Fruit fly (Drosophila melanogaster) whole organism, embryonic: Measurements from ENCODE around the gene Jhbp14.

Source experiments
- ATbp ChIP-seq: fragments of 200-800 bp; sonication (Bioruptor generic); optimal IDR thresholded peaks from 2 replicates; lab custom pipeline; 2017; ENCODE audit warnings: missing biosample characterization, mild to moderate bottlenecking, missing genetic modification characterization, missing genetic modification reagents
- B-H2 ChIP-seq: fragments of 200-800 bp; sonication (Bioruptor generic); optimal IDR thresholded peaks from 2 replicates; lab custom pipeline; 2018; ENCODE audit warnings: missing biosample characterization, mild to moderate bottlenecking, missing genetic modification characterization
- Bteb2 ChIP-seq: fragments of 200-800 bp; sonication (Bioruptor generic); optimal IDR thresholded peaks from 2 replicates; lab custom pipeline; 2016; ENCODE audit warnings: missing biosample characterization, missing genetic modification characterization
- CG10209 ChIP-seq: fragments of 200-800 bp; sonication (Bioruptor generic); optimal IDR thresholded peaks from 3 replicates; lab custom pipeline; 2017; ENCODE audit warnings: missing biosample characterization, mild to moderate bottlenecking, missing genetic modification characterization, missing genetic modification reagents
- CG10366 ChIP-seq: fragments of 200-800 bp; sonication (Bioruptor generic); IDR thresholded peaks from 2 replicates; pipeline ENCODE4 v1.3.6; 2022; ENCODE audit warnings: missing biosample characterization, missing genetic modification characterization
- CG10959 ChIP-seq: fragments of 200-800 bp; sonication (Bioruptor generic); IDR thresholded peaks from 2 replicates; pipeline ENCODE4 v1.3.6; 2022; ENCODE audit warnings: missing biosample characterization, missing genetic modification characterization
- CG11723 ChIP-seq: fragments of 200-800 bp; sonication (Bioruptor generic); optimal IDR thresholded peaks from 2 replicates; lab custom pipeline; 2017; ENCODE audit warnings: missing biosample characterization, mild to moderate bottlenecking, missing genetic modification characterization
- CG12104 ChIP-seq: fragments of 200-800 bp; sonication (Bioruptor generic); optimal IDR thresholded peaks from 3 replicates; lab custom pipeline; 2016; ENCODE audit warnings: missing biosample characterization, missing genetic modification characterization
- CG12659 ChIP-seq: fragments of 200-800 bp; sonication (Bioruptor generic); optimal IDR thresholded peaks from 3 replicates; lab custom pipeline; 2017; ENCODE audit warnings: mild to moderate bottlenecking, missing biosample characterization, missing genetic modification reagents, missing genetic modification characterization
- CG13123 ChIP-seq: fragments of 200-800 bp; sonication (Bioruptor generic); optimal IDR thresholded peaks from 2 replicates; lab custom pipeline; 2016; ENCODE audit warnings: missing biosample characterization, missing genetic modification characterization
- CG15011 ChIP-seq: fragments of 200-800 bp; sonication (Bioruptor generic); optimal IDR thresholded peaks from 3 replicates; lab custom pipeline; 2018; ENCODE audit warnings: missing biosample characterization, mild to moderate bottlenecking, missing genetic modification characterization
- CG17385 ChIP-seq: fragments of 200-800 bp; sonication (Bioruptor generic); optimal IDR thresholded peaks from 3 replicates; lab custom pipeline; 2018; ENCODE audit warnings: missing biosample characterization, mild to moderate bottlenecking, missing genetic modification characterization
- CG18476 ChIP-seq: fragments of 200-800 bp; sonication (Bioruptor generic); optimal IDR thresholded peaks from 2 replicates; lab custom pipeline; 2016; ENCODE audit warnings: missing biosample characterization, mild to moderate bottlenecking, missing genetic modification characterization
- CG2712 ChIP-seq: fragments of 200-800 bp; optimal IDR thresholded peaks from 3 replicates; lab custom pipeline; 2019; ENCODE audit warnings: missing biosample characterization, mild to moderate bottlenecking, missing genetic modification characterization, moderate library complexity
- CG34376 ChIP-seq: fragments of 200-800 bp; sonication (Bioruptor generic); optimal IDR thresholded peaks from 2 replicates; lab custom pipeline; 2018; ENCODE audit warnings: missing biosample characterization, mild to moderate bottlenecking, missing genetic modification characterization
- CG3847 ChIP-seq: fragments of 200-800 bp; sonication (Bioruptor generic); IDR thresholded peaks from 2 replicates; pipeline ENCODE4 v1.3.6; 2022; ENCODE audit warnings: missing biosample characterization, missing genetic modification characterization
- CG4424 ChIP-seq: fragments of 200-800 bp; sonication (Bioruptor generic); optimal IDR thresholded peaks from 3 replicates; lab custom pipeline; 2016; ENCODE audit warnings: missing biosample characterization, missing genetic modification characterization
- CG4854 ChIP-seq: fragments of 200-800 bp; sonication (Bioruptor generic); optimal IDR thresholded peaks from 2 replicates; lab custom pipeline; 2016; ENCODE audit warnings: missing biosample characterization, missing genetic modification characterization, inconsistent platforms
- CG5953 ChIP-seq: fragments of 200-800 bp; sonication (Bioruptor generic); IDR thresholded peaks from 2 replicates; pipeline ENCODE4 v1.3.6; 2022; ENCODE audit warnings: missing biosample characterization, missing genetic modification characterization
- CG7786 ChIP-seq: fragments of 200-800 bp; sonication (Bioruptor generic); optimal IDR thresholded peaks from 2 replicates; lab custom pipeline; 2016; ENCODE audit warnings: missing biosample characterization, missing genetic modification characterization
- CoRest ChIP-seq: fragments of 200-800 bp; sonication (Bioruptor generic); optimal IDR thresholded peaks from 3 replicates; lab custom pipeline; 2018; ENCODE audit warnings: missing biosample characterization, mild to moderate bottlenecking, missing genetic modification characterization, moderate library complexity
- Deaf1 ChIP-seq: fragments of 200-800 bp; optimal IDR thresholded peaks from 3 replicates; lab custom pipeline; 2019; ENCODE audit warnings: missing biosample characterization, mild to moderate bottlenecking, missing genetic modification characterization, moderate library complexity
- Dek ChIP-seq: fragments of 200-800 bp; sonication (Bioruptor generic); optimal IDR thresholded peaks from 3 replicates; lab custom pipeline; 2019; ENCODE audit warnings: missing biosample characterization, mild to moderate bottlenecking, missing genetic modification characterization, moderate library complexity
- Dip3 ChIP-seq: fragments of 200-800 bp; sonication (Bioruptor generic); optimal IDR thresholded peaks from 3 replicates; lab custom pipeline; 2016; ENCODE audit warnings: missing biosample characterization, missing genetic modification characterization
- Doc3 ChIP-seq: fragments of 200-800 bp; sonication (Bioruptor generic); IDR thresholded peaks from 3 replicates; pipeline ENCODE4 v1.3.6; 2022; ENCODE audit warnings: missing biosample characterization, missing genetic modification characterization; ENCODE audit not compliant: partially characterized antibody
- HLH54F ChIP-seq: fragments of 200-800 bp; sonication (Bioruptor generic); optimal IDR thresholded peaks from 3 replicates; lab custom pipeline; 2016; ENCODE audit warnings: missing biosample characterization, missing genetic modification characterization
- Jarid2 ChIP-seq: fragments of 200-800 bp; sonication (Bioruptor generic); optimal IDR thresholded peaks from 3 replicates; lab custom pipeline; 2017; ENCODE audit warnings: mild to moderate bottlenecking, missing biosample characterization, missing genetic modification reagents, missing genetic modification characterization
- MTF-1 ChIP-seq: fragments of 200-800 bp; sonication (Bioruptor generic); optimal IDR thresholded peaks from 2 replicates; lab custom pipeline; 2018; ENCODE audit warnings: missing biosample characterization, mild to moderate bottlenecking, missing genetic modification characterization, borderline replicate concordance
- Mrtf ChIP-seq: fragments of 200-800 bp; sonication (Bioruptor generic); IDR thresholded peaks from 3 replicates; pipeline ENCODE4 v1.3.6; 2022; ENCODE audit warnings: missing biosample characterization, missing genetic modification characterization
- Myb ChIP-seq: fragments of 200-800 bp; sonication (Bioruptor generic); optimal IDR thresholded peaks from 2 replicates; lab custom pipeline; 2016; ENCODE audit warnings: missing biosample characterization, missing genetic modification characterization
- Ptx1 ChIP-seq: fragments of 200-800 bp; sonication (Bioruptor generic); IDR thresholded peaks from 2 replicates; pipeline ENCODE4 v1.3.6; 2022; ENCODE audit warnings: missing biosample characterization, missing genetic modification characterization
- Rfx ChIP-seq: fragments of 200-800 bp; sonication (Bioruptor generic); IDR thresholded peaks from 2 replicates; pipeline ENCODE4 v1.3.6; 2022; ENCODE audit warnings: missing biosample characterization, missing genetic modification characterization
- Side ChIP-seq: fragments of 200-800 bp; sonication (Bioruptor generic); optimal IDR thresholded peaks from 2 replicates; lab custom pipeline; 2016; ENCODE audit warnings: missing biosample characterization, missing genetic modification characterization
- Sin3A ChIP-seq: fragments of >200 bp; optimal IDR thresholded peaks from 2 replicates; lab custom pipeline; 2018
- ac ChIP-seq: fragments of 200-800 bp; sonication (Bioruptor generic); optimal IDR thresholded peaks from 3 replicates; lab custom pipeline; 2017; ENCODE audit warnings: missing biosample characterization, mild to moderate bottlenecking, missing genetic modification characterization
- bbx ChIP-seq: fragments of 200-800 bp; sonication (Bioruptor generic); IDR thresholded peaks from 2 replicates; pipeline ENCODE4 v1.3.6; 2022; ENCODE audit warnings: missing biosample characterization, missing genetic modification characterization; ENCODE audit not compliant: partially characterized antibody
- caup ChIP-seq: fragments of 200-800 bp; sonication (Bioruptor generic); optimal IDR thresholded peaks from 3 replicates; lab custom pipeline; 2017; ENCODE audit warnings: missing biosample characterization, mild to moderate bottlenecking, missing genetic modification characterization, moderate library complexity; ENCODE audit not compliant: severe bottlenecking
- cg ChIP-seq: fragments of 200-800 bp; sonication (Bioruptor generic); optimal IDR thresholded peaks from 3 replicates; lab custom pipeline; 2019; ENCODE audit warnings: missing biosample characterization, mild to moderate bottlenecking, missing genetic modification characterization, moderate library complexity
- ci ChIP-seq: fragments of 200-800 bp; sonication (Bioruptor generic); IDR thresholded peaks from 3 replicates; pipeline ENCODE4 v1.3.6; 2022; ENCODE audit warnings: missing biosample characterization, missing genetic modification characterization
- gfzf ChIP-seq: fragments of 200-800 bp; sonication (Bioruptor generic); optimal IDR thresholded peaks from 2 replicates; lab custom pipeline; 2016; ENCODE audit warnings: missing biosample characterization, mild to moderate bottlenecking, missing genetic modification characterization, moderate library complexity
- hb ChIP-seq: fragments of 200-800 bp; sonication (Bioruptor generic); IDR thresholded peaks from 3 replicates; pipeline ENCODE4 v1.3.6; 2022; ENCODE audit warnings: missing biosample characterization, missing genetic modification characterization; ENCODE audit not compliant: partially characterized antibody
- hbn ChIP-seq: fragments of 200-800 bp; sonication (Bioruptor generic); IDR thresholded peaks from 2 replicates; pipeline ENCODE4 v1.3.6; 2022; ENCODE audit warnings: missing biosample characterization, missing genetic modification characterization; ENCODE audit not compliant: partially characterized antibody
- lab ChIP-seq: fragments of 200-800 bp; sonication (Bioruptor generic); optimal IDR thresholded peaks from 3 replicates; lab custom pipeline; 2017; ENCODE audit warnings: missing biosample characterization, missing genetic modification characterization, mild to moderate bottlenecking, moderate library complexity, missing genetic modification reagents
- odd ChIP-seq: fragments of 200-800 bp; sonication (Bioruptor generic); optimal IDR thresholded peaks from 2 replicates; lab custom pipeline; 2017; ENCODE audit warnings: missing biosample characterization, mild to moderate bottlenecking, missing genetic modification characterization
- otp ChIP-seq: fragments of 200-800 bp; sonication (Bioruptor generic); IDR thresholded peaks from 3 replicates; pipeline ENCODE4, ENCODE4 v1.3.6; 2022; ENCODE audit warnings: missing biosample characterization, missing genetic modification characterization
- run ChIP-seq: fragments of 200-800 bp; sonication (Bioruptor generic); optimal IDR thresholded peaks from 3 replicates; lab custom pipeline; 2018; ENCODE audit warnings: missing biosample characterization, mild to moderate bottlenecking, missing genetic modification characterization
- toy ChIP-seq: fragments of 200-800 bp; sonication (Bioruptor generic); IDR thresholded peaks from 2 replicates; pipeline ENCODE4 v1.3.6; 2022; ENCODE audit warnings: missing biosample characterization, missing genetic modification characterization
- trh ChIP-seq: fragments of 200-800 bp; sonication (Bioruptor generic); optimal IDR thresholded peaks from 2 replicates; lab custom pipeline; 2016; ENCODE audit warnings: missing biosample characterization, missing genetic modification characterization
- z ChIP-seq: fragments of 200-800 bp; sonication (Bioruptor generic); IDR thresholded peaks from 3 replicates; pipeline ENCODE4 v1.3.6; 2022; ENCODE audit warnings: missing biosample characterization, missing genetic modification characterization

Gene Jhbp14

DNA sequence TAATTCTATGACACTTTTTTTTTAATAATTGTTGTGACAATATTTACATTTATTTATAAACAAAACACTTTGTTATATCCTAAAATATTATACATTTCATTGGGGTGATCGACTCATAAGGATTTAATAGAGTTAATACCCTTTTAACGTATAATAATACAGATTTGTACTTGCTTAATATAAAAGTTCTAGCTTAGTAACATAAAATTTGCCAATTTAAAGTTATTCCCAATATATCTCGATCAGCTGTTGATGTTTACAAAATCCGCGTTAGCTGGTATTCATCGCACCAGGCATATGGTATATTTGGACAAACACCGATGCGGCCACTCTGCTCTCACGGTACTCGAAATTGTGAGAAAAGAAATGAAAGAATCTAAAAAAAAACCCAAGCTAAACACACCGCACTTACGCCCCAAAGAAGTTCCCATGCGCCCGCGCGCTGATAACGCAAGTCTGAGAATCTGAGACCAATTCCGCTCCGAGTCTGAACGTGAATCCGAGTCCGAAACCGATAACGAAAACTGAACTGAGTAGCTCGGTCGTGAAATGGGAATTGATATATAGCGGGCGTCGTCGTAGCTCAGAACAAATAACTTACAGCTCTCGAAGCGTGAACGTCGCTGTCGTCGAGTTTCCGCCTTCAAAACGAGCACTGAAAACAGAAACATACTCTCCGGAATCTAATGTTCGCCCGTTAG lies 32.7 kb upstream of the Jhbp14 start, which contains the start of gene Pect (continued):
- TF ChIP-seq Bteb2 (GFP tag; lab: Kevin White, UChicago) (no peak), CG12104 (peak; percentile 8), Deaf1 (tag; lab: Kevin White, UChicago) (peak; percentile 95), run (no peak), CG10959 (GFP tag; lab: Robert Waterston, UW) (no peak), ci (GFP tag; lab: Robert Waterston, UW) (peak; percentile 9; the same call in 1 of the 3 replicates), odd (no peak), Sin3A (peak; percentile 19), CG11723 (GFP tag; lab: Kevin White, UChicago) (no peak), CG4424 (GFP tag; lab: Kevin White, UChicago) (no peak), Rfx (GFP tag; lab: Robert Waterston, UW) (peak; percentile 27; the same call in 1 of the 2 replicates), MTF-1 (GFP tag; lab: Kevin White, UChicago) (no peak), CG10366 (GFP tag; lab: Robert Waterston, UW) (no peak), CG12659 (GFP tag; lab: Kevin White, UChicago) (peak; percentile 11), z (GFP tag; lab: Robert Waterston, UW) (peak; percentile 77), CG7786 (GFP tag; lab: Kevin White, UChicago) (no peak), CG18476 (GFP tag; lab: Kevin White, UChicago) (peak; percentile 19), CG10209 (no peak), CG4854 (GFP tag; lab: Kevin White, UChicago) (no peak), CG5953 (no peak), Ptx1 (GFP tag; lab: Robert Waterston, UW) (peak; percentile 60), CG13123 (GFP tag; lab: Kevin White, UChicago) (no peak), CG17385 (GFP tag; lab: Kevin White, UChicago) (peak; percentile 5), trh (GFP tag; lab: Kevin White, UChicago) (no peak), bbx (GFP tag; lab: Robert Waterston, UW) (peak; percentile 49), Myb (GFP tag; lab: Kevin White, UChicago) (peak; percentile 6), HLH54F (GFP tag; lab: Kevin White, UChicago) (no peak), ac (GFP tag; lab: Kevin White, UChicago) (no peak), otp (GFP tag; lab: Robert Waterston, UW) (no peak), hbn (GFP tag; lab: Robert Waterston, UW) (peak; percentile 54), hb (no peak), ATbp (GFP tag; lab: Kevin White, UChicago) (no peak), gfzf (GFP tag; lab: Kevin White, UChicago) (peak; percentile 89), Doc3 (GFP tag; lab: Robert Waterston, UW) (0 out of 3 replicates have a peak, but pooled peaks have one; percentile 36), CG2712 (tag; lab: Kevin White, UChicago) (no peak), CG3847 (GFP tag; lab: Robert Waterston, UW) (0 out of 2 replicates have a peak, but pooled peaks have one; percentile 28), toy (GFP tag; lab: Robert Waterston, UW) (no peak), caup (GFP tag; lab: Kevin White, UChicago) (peak; percentile 30), CoRest (tag; lab: Kevin White, UChicago) (peak; percentile 58), Dek (peak; percentile 58), Mrtf (GFP tag; lab: Robert Waterston, UW) (no peak), Side (no peak), lab (GFP tag; lab: Kevin White, UChicago) (no peak), B-H2 (no peak), Jarid2 (GFP tag; lab: Kevin White, UChicago) (peak; percentile 65), CG34376 (GFP tag; lab: Kevin White, UChicago) (peak; percentile 96), cg (GFP tag; lab: Kevin White, UChicago) (no peak), CG15011 (no peak), Dip3 (GFP tag; lab: Kevin White, UChicago) (no peak)
